Worm (Caenorhabditis elegans) whole organism, early embryonic: ENCODE results near the gene oac-31.

Source experiments
- B0310.2 ChIP-seq: sonication (generic microtip); optimal IDR thresholded peaks from 2 replicates; lab custom pipeline; 2016; ENCODE audit warnings: mild to moderate bottlenecking, missing genetic modification characterization, missing compliant biosample characterization
- F13C5.2 ChIP-seq: sonication (generic microtip); optimal IDR thresholded peaks from 2 replicates; lab custom pipeline; 2017; ENCODE audit warnings: mild to moderate bottlenecking, missing genetic modification characterization, inconsistent platforms, missing compliant biosample characterization
- aly-1 ChIP-seq: sonication (generic microtip); optimal IDR thresholded peaks from 2 replicates; lab custom pipeline; 2016; ENCODE audit warnings: missing genetic modification characterization, missing compliant biosample characterization
- ama-1 ChIP-seq: fragments of 150-350 bp; optimal IDR thresholded peaks from 2 replicates; lab custom pipeline; 2014
- ceh-13 ChIP-seq: fragments of 200-800 bp; sonication (Bioruptor generic); optimal IDR thresholded peaks from 2 replicates; lab custom pipeline; 2018; ENCODE audit warnings: mild to moderate bottlenecking, missing genetic modification characterization, missing compliant biosample characterization
- ceh-36 ChIP-seq: sonication (generic microtip); optimal IDR thresholded peaks from 2 replicates; lab custom pipeline; 2016; ENCODE audit warnings: missing genetic modification characterization, inconsistent platforms, missing compliant biosample characterization
- ets-7 ChIP-seq: sonication (generic microtip); optimal IDR thresholded peaks from 2 replicates; lab custom pipeline; 2016; ENCODE audit warnings: missing genotype, missing genetic modification characterization, missing compliant biosample characterization
- flt-1 ChIP-seq: fragments of 200-800 bp; sonication (Bioruptor generic); IDR thresholded peaks from 2 replicates; pipeline ENCODE4 v1.3.6; 2022; ENCODE audit warnings: missing genetic modification characterization, missing compliant biosample characterization
- hmbx-1 ChIP-seq: sonication (generic microtip); optimal IDR thresholded peaks from 2 replicates; lab custom pipeline; 2016; ENCODE audit warnings: mild to moderate bottlenecking, missing genetic modification characterization, missing compliant biosample characterization
- hmg-4 ChIP-seq: fragments of 200-800 bp; sonication (Bioruptor generic); optimal IDR thresholded peaks from 2 replicates; lab custom pipeline; 2018; ENCODE audit warnings: mild to moderate bottlenecking, missing genetic modification characterization, missing compliant biosample characterization
- hnd-1 ChIP-seq: sonication (generic microtip); optimal IDR thresholded peaks from 2 replicates; lab custom pipeline; 2016; ENCODE audit warnings: missing genetic modification characterization, missing compliant biosample characterization
- pes-1 ChIP-seq: fragments of 200-800 bp; sonication (Bioruptor generic); IDR thresholded peaks from 2 replicates; pipeline ENCODE4 v1.3.6; 2022; ENCODE audit warnings: missing genetic modification reagents, missing genetic modification characterization, missing compliant biosample characterization
- scrt-1 ChIP-seq: fragments of 200-800 bp; sonication (Bioruptor generic); IDR thresholded peaks from 2 replicates; pipeline ENCODE4 v1.3.6; 2022; ENCODE audit warnings: missing genetic modification characterization, missing compliant biosample characterization
- sea-1 ChIP-seq: fragments of 200-800 bp; sonication (Bioruptor generic); conservative IDR thresholded peaks from 2 replicates; pipeline ENCODE4 v1.3.6; 2022; ENCODE audit warnings: missing genetic modification characterization, missing compliant biosample characterization
- tbx-11 ChIP-seq: fragments of 200-800 bp; sonication (Bioruptor generic); IDR thresholded peaks from 2 replicates; pipeline ENCODE4 v1.3.6; 2022; ENCODE audit warnings: missing genetic modification characterization, missing compliant biosample characterization
- tbx-37 ChIP-seq: fragments of 200-800 bp; sonication (Bioruptor generic); conservative IDR thresholded peaks from 2 replicates; pipeline ENCODE4 v1.3.6; 2022; ENCODE audit warnings: missing genetic modification reagents, missing genetic modification characterization, missing compliant biosample characterization
- tra-4 ChIP-seq: sonication (generic microtip); optimal IDR thresholded peaks from 2 replicates; lab custom pipeline; 2017; ENCODE audit warnings: missing genetic modification characterization, missing compliant biosample characterization

The oac-31 gene

ce11 chrV:1553004-1553403 lies 11.3 kb upstream of the oac-31 start, which contains the start of gene srsx-8:
Gene srsx-8 (minus strand): TSS chrV:1553104.
- TF ChIP-seq sea-1 (GFP tag; lab: Robert Waterston, UW) (no peak), hnd-1 (tag; lab: Kevin White, UChicago) (no peak), scrt-1 (GFP tag; lab: Robert Waterston, UW) (no peak), aly-1 (no peak), flt-1 (GFP tag; lab: Robert Waterston, UW) (no peak), ets-7 (tag; lab: Kevin White, UChicago) (no peak), tbx-11 (GFP tag; lab: Robert Waterston, UW) (no peak), tra-4 (tag; lab: Kevin White, UChicago) (no peak), pes-1 (GFP tag; lab: Robert Waterston, UW) (no peak), ceh-13 (GFP tag; lab: Kevin White, UChicago) (no peak), tbx-37 (GFP tag; lab: Robert Waterston, UW) (no peak), ceh-36 (tag; lab: Kevin White, UChicago) (no peak)

- TF ChIP-seq hnd-1 (tag; lab: Kevin White, UChicago), result no peak
These were observed 9.5 kb upstream of the oac-31 start for ce11 chrV:1551143-1551542.

ce11 chrV:1550697-1551096 lies 9.0 kb upstream of the oac-31 start:
- no peak for TF ChIP-seq pes-1 (GFP tag; lab: Robert Waterston, UW)
- no peak for TF ChIP-seq hmg-4 (GFP tag; lab: Kevin White, UChicago)
- TF ChIP-seq tbx-11 (GFP tag; lab: Robert Waterston, UW), result no peak
- TF ChIP-seq ceh-36 (tag; lab: Kevin White, UChicago), result no peak
- TF ChIP-seq hmbx-1, result no peak
- no peak for TF ChIP-seq tra-4 (tag; lab: Kevin White, UChicago)
- no peak for TF ChIP-seq B0310.2 (tag; lab: Kevin White, UChicago)
- no peak for TF ChIP-seq F13C5.2
- TF ChIP-seq tbx-37 (GFP tag; lab: Robert Waterston, UW), result no peak
- TF ChIP-seq ama-1 (lab: Kevin White, UChicago), result no peak
- TF ChIP-seq ceh-13 (GFP tag; lab: Kevin White, UChicago), result no peak
- TF ChIP-seq hnd-1 (tag; lab: Kevin White, UChicago), result no peak
- no peak for TF ChIP-seq aly-1
- TF ChIP-seq ets-7 (tag; lab: Kevin White, UChicago), result no peak
- no peak for TF ChIP-seq sea-1 (GFP tag; lab: Robert Waterston, UW)

DNA sequence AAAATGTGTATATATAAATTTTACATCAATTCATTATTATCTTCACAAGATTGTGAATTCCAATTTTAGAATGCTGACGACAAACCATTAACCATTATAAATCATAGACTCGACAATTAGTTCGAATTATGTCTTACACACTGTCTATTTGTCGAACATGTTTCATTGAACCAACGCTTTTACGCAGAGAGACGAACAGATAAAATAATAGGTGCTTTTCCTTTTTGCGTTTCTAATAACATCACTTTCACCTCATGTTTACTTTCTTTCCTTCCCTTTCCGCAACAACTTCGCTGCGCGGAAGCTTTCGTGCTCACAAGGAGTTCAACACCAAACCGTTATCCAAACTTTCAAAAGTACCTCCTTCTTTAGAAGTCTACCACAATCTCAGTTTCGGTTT lies 6.2 kb upstream of the oac-31 start, which contains the start of gene F52F10.2:
F52F10.2 (plus strand) TSS at position 301 of the 400 bp plus-strand sequence.
- TF ChIP-seq B0310.2 (tag; lab: Kevin White, UChicago) (no peak), hmbx-1 (no peak), pes-1 (GFP tag; lab: Robert Waterston, UW) (no peak), tra-4 (tag; lab: Kevin White, UChicago) (no peak), hmg-4 (GFP tag; lab: Kevin White, UChicago) (no peak), tbx-11 (GFP tag; lab: Robert Waterston, UW) (no peak), F13C5.2 (no peak), flt-1 (GFP tag; lab: Robert Waterston, UW) (no peak), tbx-37 (GFP tag; lab: Robert Waterston, UW) (no peak), ets-7 (tag; lab: Kevin White, UChicago) (no peak), sea-1 (GFP tag; lab: Robert Waterston, UW) (no peak), aly-1 (no peak), ama-1 (lab: Kevin White, UChicago) (no peak), ceh-13 (GFP tag; lab: Kevin White, UChicago) (no peak), ceh-36 (tag; lab: Kevin White, UChicago) (no peak), scrt-1 (GFP tag; lab: Robert Waterston, UW) (no peak), hnd-1 (tag; lab: Kevin White, UChicago) (no peak)

ce11 chrV:1545694-1546093 lies 4.0 kb upstream of the oac-31 start, which contains the start of gene oac-32:
Gene oac-32 (minus strand): TSS chrV:1545783.
- TF ChIP-seq tra-4 (tag; lab: Kevin White, UChicago), result no peak
- no peak for TF ChIP-seq ets-7 (tag; lab: Kevin White, UChicago)
- no peak for TF ChIP-seq aly-1
- TF ChIP-seq ceh-13 (GFP tag; lab: Kevin White, UChicago), result no peak
- no peak for TF ChIP-seq ama-1 (lab: Kevin White, UChicago)
- no peak for TF ChIP-seq B0310.2 (tag; lab: Kevin White, UChicago)
- no peak for TF ChIP-seq flt-1 (GFP tag; lab: Robert Waterston, UW)
- no peak for TF ChIP-seq tbx-11 (GFP tag; lab: Robert Waterston, UW)
- TF ChIP-seq ceh-36 (tag; lab: Kevin White, UChicago), result no peak
- TF ChIP-seq hmbx-1, result no peak
- TF ChIP-seq scrt-1 (GFP tag; lab: Robert Waterston, UW), result no peak

DNA sequence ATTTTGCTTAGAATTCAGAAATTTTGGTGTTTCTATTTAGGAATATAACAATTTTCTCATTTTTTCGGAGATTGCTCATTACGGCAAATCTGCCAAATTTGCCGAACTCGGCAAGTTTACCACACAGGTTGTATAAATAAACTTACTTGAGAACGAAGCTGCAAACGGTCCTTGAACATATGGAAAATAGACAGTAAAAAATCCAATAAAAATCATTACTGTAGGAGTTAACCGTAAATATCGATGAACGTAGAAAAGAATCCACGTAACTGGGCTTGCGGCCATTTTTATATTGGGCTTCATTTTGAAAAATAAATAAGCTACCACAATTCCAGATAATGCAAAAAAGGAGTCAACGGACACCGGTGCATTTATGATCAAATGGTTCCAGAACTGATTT lies 1.4 kb downstream of the oac-31 start:
- TF ChIP-seq sea-1 (GFP tag; lab: Robert Waterston, UW) (no peak), scrt-1 (GFP tag; lab: Robert Waterston, UW) (no peak), tra-4 (tag; lab: Kevin White, UChicago) (no peak), aly-1 (no peak), ceh-36 (tag; lab: Kevin White, UChicago) (no peak), ama-1 (lab: Kevin White, UChicago) (no peak), F13C5.2 (no peak), ceh-13 (GFP tag; lab: Kevin White, UChicago) (no peak)

DNA sequence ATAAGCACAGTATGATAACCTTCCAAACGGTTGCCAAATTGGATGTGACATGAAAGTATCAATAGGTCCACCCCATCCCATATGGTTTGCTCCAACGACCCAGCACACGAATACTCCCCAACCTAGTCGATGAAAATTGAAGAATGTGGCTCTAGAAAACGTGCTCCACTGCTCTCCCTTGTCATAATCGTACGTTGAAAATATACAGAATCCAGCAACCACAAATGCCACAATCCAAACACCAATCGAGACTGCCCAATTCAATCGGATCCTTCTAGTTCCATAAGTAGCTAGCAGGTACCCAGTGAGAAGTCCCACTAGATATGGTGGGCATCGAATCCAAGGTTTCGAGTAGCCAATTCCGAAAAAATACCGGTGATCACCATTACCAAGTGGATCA lies 2.8 kb downstream of the oac-31 start:
- TF ChIP-seq hnd-1 (tag; lab: Kevin White, UChicago), result no peak
- TF ChIP-seq flt-1 (GFP tag; lab: Robert Waterston, UW), result no peak
- no peak for TF ChIP-seq ceh-13 (GFP tag; lab: Kevin White, UChicago)
- TF ChIP-seq pes-1 (GFP tag; lab: Robert Waterston, UW), result no peak

ce11 chrV:1536979-1537378 lies 4.7 kb downstream of the oac-31 start, which contains the start of gene K02H11.9:
Gene K02H11.9 (minus strand): TSS chrV:1537079.
- TF ChIP-seq F13C5.2 (no peak), tbx-37 (GFP tag; lab: Robert Waterston, UW) (no peak), ceh-36 (tag; lab: Kevin White, UChicago) (no peak), scrt-1 (GFP tag; lab: Robert Waterston, UW) (no peak), B0310.2 (tag; lab: Kevin White, UChicago) (no peak), flt-1 (GFP tag; lab: Robert Waterston, UW) (no peak), pes-1 (GFP tag; lab: Robert Waterston, UW) (no peak)
